Fruit fly (Drosophila melanogaster) whole organism, embryonic: ENCODE results near the gene lectin-21Cb.

Source experiments
- Atf-2 ChIP-seq: fragments of 200-800 bp; sonication (Bioruptor generic); optimal IDR thresholded peaks from 2 replicates; lab custom pipeline; 2016; ENCODE audit warnings: missing biosample characterization, missing genetic modification characterization
- CG10267 ChIP-seq: fragments of 200-800 bp; sonication (Bioruptor generic); optimal IDR thresholded peaks from 2 replicates; lab custom pipeline; 2018; ENCODE audit warnings: missing biosample characterization, mild to moderate bottlenecking, missing genetic modification characterization, moderate library complexity
- CG10321 ChIP-seq: fragments of 200-800 bp; sonication (Bioruptor generic); IDR thresholded peaks from 2 replicates; pipeline ENCODE4 v1.3.6; 2022; ENCODE audit warnings: missing biosample characterization, missing genetic modification characterization
- CG10959 ChIP-seq: fragments of 200-800 bp; sonication (Bioruptor generic); IDR thresholded peaks from 2 replicates; pipeline ENCODE4 v1.3.6; 2022; ENCODE audit warnings: missing biosample characterization, missing genetic modification characterization
- CG10979 ChIP-seq: fragments of 200-800 bp; sonication (Bioruptor generic); optimal IDR thresholded peaks from 2 replicates; lab custom pipeline; 2018; ENCODE audit warnings: missing biosample characterization, mild to moderate bottlenecking, missing genetic modification characterization, moderate library complexity
- CG12744 ChIP-seq: fragments of 200-800 bp; sonication (Bioruptor generic); optimal IDR thresholded peaks from 2 replicates; lab custom pipeline; 2016; ENCODE audit warnings: missing biosample characterization, missing genetic modification characterization
- CG17385 ChIP-seq: fragments of 200-800 bp; sonication (Bioruptor generic); optimal IDR thresholded peaks from 3 replicates; lab custom pipeline; 2018; ENCODE audit warnings: missing biosample characterization, mild to moderate bottlenecking, missing genetic modification characterization
- CG18262 ChIP-seq: fragments of 200-800 bp; optimal IDR thresholded peaks from 3 replicates; lab custom pipeline; 2019; ENCODE audit warnings: missing biosample characterization, mild to moderate bottlenecking, missing genetic modification characterization, moderate library complexity
- CG18764 ChIP-seq: fragments of 200-800 bp; sonication (Bioruptor generic); optimal IDR thresholded peaks from 3 replicates; lab custom pipeline; 2016; ENCODE audit warnings: missing biosample characterization, missing genetic modification characterization
- CG2875 ChIP-seq: fragments of 200-800 bp; sonication (Bioruptor generic); optimal IDR thresholded peaks from 2 replicates; lab custom pipeline; 2017; ENCODE audit warnings: missing biosample characterization, mild to moderate bottlenecking, missing genetic modification characterization, missing genetic modification reagents
- CG3163 ChIP-seq: fragments of 200-800 bp; sonication (Bioruptor generic); optimal IDR thresholded peaks from 3 replicates; lab custom pipeline; 2016; ENCODE audit warnings: missing biosample characterization, missing genetic modification characterization
- CG34422 ChIP-seq: fragments of 200-800 bp; sonication (Bioruptor generic); IDR thresholded peaks from 3 replicates; pipeline ENCODE4 v1.3.6; 2022; ENCODE audit warnings: missing biosample characterization, missing genetic modification characterization
- CG3838 ChIP-seq: fragments of 200-800 bp; sonication (Bioruptor generic); optimal IDR thresholded peaks from 3 replicates; lab custom pipeline; 2016; ENCODE audit warnings: missing biosample characterization, missing genetic modification characterization
- CG42726 ChIP-seq: fragments of 200-800 bp; sonication (Bioruptor generic); IDR thresholded peaks from 2 replicates; pipeline ENCODE4 v1.3.6; 2022; ENCODE audit warnings: missing biosample characterization, missing genetic modification characterization; ENCODE audit not compliant: partially characterized antibody
- CG4404 ChIP-seq: fragments of 200-800 bp; sonication (Bioruptor generic); IDR thresholded peaks from 2 replicates; pipeline ENCODE4 v1.3.6; 2022; ENCODE audit warnings: missing biosample characterization, missing genetic modification characterization
- CG4820 ChIP-seq: fragments of 200-800 bp; sonication (Bioruptor generic); optimal IDR thresholded peaks from 3 replicates; lab custom pipeline; 2016; ENCODE audit warnings: missing biosample characterization, missing genetic modification characterization
- CG6683 ChIP-seq: fragments of 200-800 bp; sonication (Bioruptor generic); optimal IDR thresholded peaks from 2 replicates; lab custom pipeline; 2017; ENCODE audit warnings: missing biosample characterization, mild to moderate bottlenecking, missing genetic modification characterization, missing genetic modification reagents
- CG6791 ChIP-seq: fragments of 200-800 bp; sonication (Bioruptor generic); IDR thresholded peaks from 3 replicates; pipeline ENCODE4 v1.3.6; 2022; ENCODE audit warnings: missing biosample characterization, missing genetic modification characterization; ENCODE audit not compliant: partially characterized antibody
- CG8359 ChIP-seq: fragments of 200-800 bp; sonication (Bioruptor generic); optimal IDR thresholded peaks from 2 replicates; lab custom pipeline; 2017; ENCODE audit warnings: missing biosample characterization, mild to moderate bottlenecking, missing genetic modification characterization, borderline replicate concordance
- CG8765 ChIP-seq: fragments of 200-800 bp; sonication (Bioruptor generic); IDR thresholded peaks from 2 replicates; pipeline ENCODE4 v1.3.6; 2022; ENCODE audit warnings: missing biosample characterization, missing genetic modification characterization
- CG8924 ChIP-seq: fragments of 200-800 bp; optimal IDR thresholded peaks from 3 replicates; lab custom pipeline; 2019; ENCODE audit warnings: missing biosample characterization, mild to moderate bottlenecking, missing genetic modification characterization, moderate library complexity
- CG9727 ChIP-seq: fragments of 200-800 bp; sonication (Bioruptor generic); optimal IDR thresholded peaks from 3 replicates; lab custom pipeline; 2017; ENCODE audit warnings: missing biosample characterization, mild to moderate bottlenecking, missing genetic modification characterization
- CTCF ChIP-seq: fragments of 200-800 bp; sonication (Bioruptor generic); optimal IDR thresholded peaks from 2 replicates; lab custom pipeline; 2017; ENCODE audit warnings: missing biosample characterization, mild to moderate bottlenecking, missing genetic modification characterization, moderate library complexity
- HHEX ChIP-seq: fragments of 200-800 bp; sonication (Bioruptor generic); optimal IDR thresholded peaks from 3 replicates; lab custom pipeline; 2017; ENCODE audit warnings: missing biosample characterization, mild to moderate bottlenecking, missing genetic modification characterization, missing genetic modification reagents
- HLH3B ChIP-seq: fragments of 200-800 bp; sonication (Bioruptor generic); IDR thresholded peaks from 2 replicates; pipeline ENCODE4 v1.3.6; 2022; ENCODE audit warnings: missing biosample characterization, missing genetic modification characterization
- HmgZ ChIP-seq: fragments of 200-800 bp; sonication (Bioruptor generic); optimal IDR thresholded peaks from 2 replicates; lab custom pipeline; 2018; ENCODE audit warnings: missing biosample characterization, mild to moderate bottlenecking, missing genetic modification characterization
- Stat92E ChIP-seq, 3 experiments: fragments of >200 bp in 2 of 3; fragments of 200-800 bp in 1 of 3; sonication (Bioruptor generic) in 1 of 3; optimal IDR thresholded peaks; 2 replicates each; lab custom pipeline; 2017 to 2019; ENCODE audit warnings: missing biosample characterization in 3 of 3, missing genetic modification characterization in 3 of 3, mild to moderate bottlenecking in 1 of 3, moderate library complexity in 1 of 3
- Xrp1 ChIP-seq: fragments of 200-800 bp; sonication (Bioruptor generic); IDR thresholded peaks from 2 replicates; pipeline ENCODE4 v1.3.6; 2022; ENCODE audit warnings: missing biosample characterization, missing genetic modification characterization
- ara ChIP-seq: fragments of 200-800 bp; sonication (Bioruptor generic); IDR thresholded peaks from 2 replicates; pipeline ENCODE4 v1.3.6; 2022; ENCODE audit warnings: missing biosample characterization, missing genetic modification characterization
- az2 ChIP-seq: fragments of 200-800 bp; sonication (Bioruptor generic); optimal IDR thresholded peaks from 3 replicates; lab custom pipeline; 2016; ENCODE audit warnings: missing biosample characterization, missing genetic modification characterization
- bcd ChIP-seq: fragments of 200-800 bp; sonication (Bioruptor generic); optimal IDR thresholded peaks from 2 replicates; lab custom pipeline; 2017; ENCODE audit warnings: missing biosample characterization, mild to moderate bottlenecking, missing genetic modification characterization
- croc ChIP-seq: fragments of 200-800 bp; sonication (Bioruptor generic); conservative IDR thresholded peaks from 3 replicates; pipeline ENCODE4 v1.3.6; 2022; ENCODE audit warnings: missing biosample characterization, missing genetic modification characterization
- fd102C ChIP-seq: fragments of 200-800 bp; sonication (Bioruptor generic); optimal IDR thresholded peaks from 2 replicates; lab custom pipeline; 2018; ENCODE audit warnings: missing biosample characterization, mild to moderate bottlenecking, missing genetic modification characterization, moderate library complexity
- gro ChIP-seq: fragments of 200-800 bp; sonication (Bioruptor generic); optimal IDR thresholded peaks from 2 replicates; lab custom pipeline; 2016; ENCODE audit warnings: missing biosample characterization, missing genetic modification characterization
- gsb ChIP-seq: fragments of 200-800 bp; sonication (Bioruptor generic); IDR thresholded peaks from 2 replicates; pipeline ENCODE4 v1.3.6; 2022; ENCODE audit warnings: missing biosample characterization, missing genetic modification characterization
- kni ChIP-seq: fragments of 200-800 bp; sonication (Bioruptor generic); optimal IDR thresholded peaks from 3 replicates; lab custom pipeline; 2017; ENCODE audit warnings: mild to moderate bottlenecking, missing biosample characterization, missing genetic modification reagents, missing genetic modification characterization
- lbe ChIP-seq: fragments of 200-800 bp; sonication (Bioruptor generic); optimal IDR thresholded peaks from 2 replicates; lab custom pipeline; 2016; ENCODE audit warnings: missing biosample characterization, mild to moderate bottlenecking, missing genetic modification characterization
- lmd ChIP-seq: fragments of 200-800 bp; sonication (Bioruptor generic); IDR thresholded peaks from 2 replicates; pipeline ENCODE4 v1.3.6; 2022; ENCODE audit warnings: missing biosample characterization, missing genetic modification characterization
- mirr ChIP-seq: fragments of 200-800 bp; sonication (Bioruptor generic); optimal IDR thresholded peaks from 3 replicates; lab custom pipeline; 2018; ENCODE audit warnings: missing biosample characterization, mild to moderate bottlenecking, missing genetic modification characterization
- onecut ChIP-seq: fragments of 200-800 bp; sonication (Bioruptor generic); IDR thresholded peaks from 2 replicates; pipeline ENCODE4 v1.3.6; 2022; ENCODE audit warnings: missing biosample characterization, missing genetic modification characterization
- org-1 ChIP-seq: fragments of 200-800 bp; sonication (Bioruptor generic); optimal IDR thresholded peaks from 2 replicates; lab custom pipeline; 2017; ENCODE audit warnings: missing biosample characterization, missing genetic modification characterization
- pan ChIP-seq, 4 experiments: fragments of >200 bp in 3 of 4; fragments of 200-800 bp in 1 of 4; sonication (Bioruptor generic) in 1 of 4; optimal IDR thresholded peaks in 3 of 4; IDR thresholded peaks in 1 of 4; 2 replicates each; pipeline versions ENCODE4 v1.3.6 to Lab custom; 2017 to 2022; ENCODE audit warnings: missing biosample characterization in 2 of 4, missing genetic modification characterization in 2 of 4, mixed read lengths in 1 of 4
- phol ChIP-seq: fragments of 200-800 bp; sonication (Bioruptor generic); optimal IDR thresholded peaks from 3 replicates; lab custom pipeline; 2018; ENCODE audit warnings: missing biosample characterization, mild to moderate bottlenecking, missing genetic modification characterization, moderate library complexity
- row ChIP-seq: fragments of 200-800 bp; sonication (Bioruptor generic); IDR thresholded peaks from 3 replicates; pipeline ENCODE4 v1.3.6; 2022; ENCODE audit warnings: missing biosample characterization, missing genetic modification characterization
- sens-2 ChIP-seq: fragments of 200-800 bp; sonication (Bioruptor generic); IDR thresholded peaks from 2 replicates; pipeline ENCODE4 v1.3.6; 2022; ENCODE audit warnings: missing biosample characterization, missing genetic modification characterization
- sima ChIP-seq: fragments of 200-800 bp; sonication (Bioruptor generic); optimal IDR thresholded peaks from 2 replicates; lab custom pipeline; 2016; ENCODE audit warnings: missing biosample characterization, missing genetic modification characterization
- slp2 ChIP-seq: fragments of 200-800 bp; sonication (Bioruptor generic); optimal IDR thresholded peaks from 2 replicates; lab custom pipeline; 2016; ENCODE audit warnings: missing biosample characterization, missing genetic modification characterization
- ssp ChIP-seq: fragments of 200-800 bp; sonication (Bioruptor generic); IDR thresholded peaks from 2 replicates; pipeline ENCODE4 v1.3.6; 2022; ENCODE audit warnings: missing biosample characterization, missing genetic modification characterization
- vvl ChIP-seq: fragments of 200-800 bp; sonication (Bioruptor generic); IDR thresholded peaks from 2 replicates; pipeline ENCODE4 v1.3.6; 2022; ENCODE audit warnings: missing biosample characterization, missing genetic modification characterization
- zen2 ChIP-seq: fragments of 200-800 bp; sonication (Bioruptor generic); IDR thresholded peaks from 3 replicates; pipeline ENCODE4 v1.3.6; 2022; ENCODE audit warnings: missing biosample characterization, missing genetic modification characterization; ENCODE audit not compliant: partially characterized antibody
- zfh2 ChIP-seq: fragments of 200-800 bp; sonication (Bioruptor generic); optimal IDR thresholded peaks from 2 replicates; lab custom pipeline; 2016; ENCODE audit warnings: missing biosample characterization, missing genetic modification characterization

The lectin-21Cb gene

DNA sequence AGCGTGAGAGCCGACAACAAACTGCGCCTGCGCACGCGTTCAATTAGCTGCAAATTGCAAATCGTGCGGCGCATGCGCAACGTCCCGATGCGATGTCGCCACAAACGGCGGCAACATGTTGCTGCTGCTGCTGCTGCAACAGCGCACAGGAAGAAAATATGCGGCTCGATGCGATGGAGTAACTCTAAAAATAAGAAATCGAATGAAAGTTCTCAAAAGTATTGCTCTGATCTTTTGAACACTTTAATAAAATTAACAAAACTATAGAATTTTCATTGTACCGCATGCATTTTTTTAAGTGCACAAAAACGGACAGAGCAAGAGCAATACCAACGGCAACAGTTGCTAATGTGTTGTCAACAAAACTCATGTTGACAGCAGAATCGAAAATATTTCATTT, 14.8 kb downstream of the lectin-21Cb start (continued):
- TF ChIP-seq CG6791 (GFP tag; lab: Robert Waterston, UW) (no peak), HmgZ (no peak), phol (tag; lab: Kevin White, UChicago) (peak; percentile 57), mirr (GFP tag; lab: Kevin White, UChicago) (no peak), CG6683 (GFP tag; lab: Kevin White, UChicago) (no peak), Stat92E (GFP tag; optimal IDR thresholded peaks at IDR 0.05; lab: Kevin White, UChicago) (no peak), CG10321 (no peak), bcd (GFP tag; lab: Kevin White, UChicago) (no peak), pan (optimal IDR thresholded peaks at IDR 0.05; lab: Kevin White, UChicago) (no peak), pan (GFP tag; optimal IDR thresholded peaks at IDR 0.05 in 1 of 2, IDR thresholded peaks at IDR 0.05 in 1 of 2) (no peak), CG4404 (GFP tag; lab: Robert Waterston, UW) (peak; percentile 76), CG17385 (GFP tag; lab: Kevin White, UChicago) (peak; percentile 31), az2 (peak; percentile 31), CTCF (GFP tag; lab: Kevin White, UChicago) (no peak), CG8359 (GFP tag; lab: Kevin White, UChicago) (no peak), org-1 (GFP tag; lab: Kevin White, UChicago) (peak; percentile 17), CG10959 (GFP tag; lab: Robert Waterston, UW) (peak; percentile 75), CG2875 (GFP tag; lab: Kevin White, UChicago) (no peak), lbe (peak; percentile 38), CG12744 (no peak), CG18262 (tag; lab: Kevin White, UChicago) (peak; percentile 60), ssp (0 out of 2 replicates have a peak, but pooled peaks have one; percentile 19), vvl (GFP tag; lab: Robert Waterston, UW) (peak; percentile 27; the same call in 1 of the 2 replicates), zen2 (GFP tag; lab: Robert Waterston, UW) (no peak), croc (GFP tag; lab: Robert Waterston, UW) (peak; percentile 31; the same call in 1 of the 3 replicates), ara (GFP tag; lab: Robert Waterston, UW) (peak; percentile 78), CG18764 (GFP tag; lab: Kevin White, UChicago) (peak; percentile 12), CG8765 (GFP tag; lab: Robert Waterston, UW) (peak; percentile 67; the same call in 1 of the 2 replicates), lmd (no peak; the same call in 1 of the 2 replicates), gro (GFP tag; lab: Kevin White, UChicago) (no peak), sens-2 (GFP tag; lab: Robert Waterston, UW) (peak; percentile 76), CG10979 (tag; lab: Kevin White, UChicago) (peak; percentile 72), sima (no peak), kni (GFP tag; lab: Kevin White, UChicago) (no peak), CG10267 (tag; lab: Kevin White, UChicago) (peak; percentile 52), CG3838 (GFP tag; lab: Kevin White, UChicago) (no peak), onecut (GFP tag; lab: Robert Waterston, UW) (no peak), Atf-2 (GFP tag; lab: Kevin White, UChicago) (peak; percentile 11), CG4820 (peak; percentile 5), CG9727 (peak; percentile 47), fd102C (peak; percentile 22), HLH3B (0 out of 2 replicates have a peak, but pooled peaks have one; percentile 15), CG42726 (GFP tag; lab: Robert Waterston, UW) (no peak), CG3163 (no peak), row (peak; percentile 57; the same call in 2 of the 3 replicates), CG34422 (GFP tag; lab: Robert Waterston, UW) (0 out of 3 replicates have a peak, but pooled peaks have one; percentile 26), gsb (GFP tag; lab: Robert Waterston, UW) (no peak), slp2 (no peak), Xrp1 (peak; percentile 84), zfh2 (no peak), CG8924 (tag; lab: Kevin White, UChicago) (peak; percentile 33), HHEX (no peak)
